Worm (Caenorhabditis elegans) whole organism, mixed stage, embryonic: ENCODE data around the gene F10C1.8.

Source experiments
- bed-3 ChIP-seq: fragments of 200-800 bp; sonication (Bioruptor generic); optimal IDR thresholded peaks from 3 replicates; lab custom pipeline; 2018; ENCODE audit warnings: mild to moderate bottlenecking, missing genetic modification characterization, moderate library complexity, missing compliant biosample characterization
- ceh-83 ChIP-seq: fragments of 200-800 bp; sonication (Bioruptor generic); optimal IDR thresholded peaks from 2 replicates; lab custom pipeline; 2018; ENCODE audit warnings: mild to moderate bottlenecking, missing genetic modification characterization, missing compliant biosample characterization
- elt-3 ChIP-seq: fragments of 150-350 bp; optimal IDR thresholded peaks from 2 replicates; lab custom pipeline; 2014; ENCODE audit warnings: missing biosample characterization, missing genetic modification characterization
- lsy-2 ChIP-seq: fragments of 150-350 bp; optimal IDR thresholded peaks from 2 replicates; lab custom pipeline; 2014; ENCODE audit warnings: missing biosample characterization, missing genetic modification characterization
- mep-1 ChIP-seq: fragments of 150-350 bp; optimal IDR thresholded peaks from 2 replicates; lab custom pipeline; 2017; ENCODE audit warnings: missing biosample characterization, missing genetic modification reagents, missing genetic modification characterization, inconsistent platforms
- nhr-12 ChIP-seq: fragments of 150-350 bp; optimal IDR thresholded peaks from 2 replicates; lab custom pipeline; 2014; ENCODE audit warnings: missing biosample characterization, missing genetic modification characterization
- nhr-2 ChIP-seq: fragments of 150-350 bp; optimal IDR thresholded peaks from 2 replicates; lab custom pipeline; 2014; ENCODE audit warnings: missing biosample characterization, missing genetic modification characterization
- nhr-237 ChIP-seq: fragments of 150-350 bp; optimal IDR thresholded peaks from 2 replicates; lab custom pipeline; 2014; ENCODE audit warnings: missing biosample characterization, missing genetic modification characterization
- nhr-76 ChIP-seq: sonication (generic microtip); optimal IDR thresholded peaks from 2 replicates; lab custom pipeline; 2017; ENCODE audit warnings: missing biosample characterization, missing genetic modification characterization
- pha-4 ChIP-seq: fragments of 150-350 bp; optimal IDR thresholded peaks from 2 replicates; lab custom pipeline; 2018; ENCODE audit warnings: missing biosample characterization, missing genetic modification reagents, missing genetic modification characterization
- sem-2 ChIP-seq: fragments of 200-800 bp; sonication (Bioruptor generic); optimal IDR thresholded peaks from 2 replicates; lab custom pipeline; 2018; ENCODE audit warnings: mild to moderate bottlenecking, missing genetic modification characterization, missing compliant biosample characterization
- snpc-4 ChIP-seq: fragments of 150-350 bp; optimal IDR thresholded peaks from 2 replicates; lab custom pipeline; 2014; ENCODE audit warnings: missing biosample characterization, missing genetic modification characterization
- unc-62 ChIP-seq: fragments of 150-350 bp; optimal IDR thresholded peaks from 2 replicates; lab custom pipeline; 2014; ENCODE audit warnings: missing biosample characterization, missing genetic modification reagents, missing genetic modification characterization
- ztf-11 ChIP-seq: fragments of 150-350 bp; optimal IDR thresholded peaks from 2 replicates; lab custom pipeline; 2014; ENCODE audit warnings: missing biosample characterization, missing genetic modification characterization

DNA sequence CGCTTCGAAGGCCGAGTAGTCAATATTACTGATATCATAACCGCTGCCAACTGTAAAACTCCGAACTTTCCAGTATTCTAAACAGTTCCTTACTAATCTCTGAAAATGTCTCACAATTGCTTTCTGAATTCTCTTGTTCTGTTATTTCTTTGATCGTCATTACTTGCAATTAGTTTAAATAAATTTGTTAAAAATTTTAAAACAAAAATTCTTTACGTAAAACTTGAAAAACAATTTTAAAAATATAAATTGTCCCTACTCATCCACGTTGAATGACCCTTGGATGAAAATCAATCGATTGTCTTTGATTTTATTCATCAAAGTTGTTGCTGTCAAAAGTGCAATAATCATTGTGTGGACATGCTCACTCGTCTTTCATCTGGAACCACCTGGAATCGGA, 39.9 kb downstream of the F10C1.8 start, which contains the start of gene acdh-8:
- TF ChIP-seq ztf-11 (tag; lab: Kevin White, UChicago) (no peak), nhr-12 (no peak), nhr-76 (tag; lab: Kevin White, UChicago) (no peak), ceh-83 (GFP tag; lab: Kevin White, UChicago) (no peak), nhr-237 (no peak), snpc-4 (tag; lab: Kevin White, UChicago) (no peak), mep-1 (tag; lab: Kevin White, UChicago) (no peak), unc-62 (GFP tag; lab: Kevin White, UChicago) (no peak), lsy-2 (tag; lab: Kevin White, UChicago) (no peak), nhr-2 (tag; lab: Kevin White, UChicago) (no peak), elt-3 (no peak), pha-4 (no peak), sem-2 (GFP tag; lab: Kevin White, UChicago) (no peak), bed-3 (no peak)
